Worm (Caenorhabditis elegans) whole organism, mixed stage, embryonic: ENCODE data around the gene ugt-36.

Source experiments
- M03D4.4 ChIP-seq: sonication (generic microtip); optimal IDR thresholded peaks from 2 replicates; lab custom pipeline; 2017; ENCODE audit warnings: mild to moderate bottlenecking, missing genetic modification characterization, missing compliant biosample characterization
- bed-3 ChIP-seq: fragments of 200-800 bp; sonication (Bioruptor generic); optimal IDR thresholded peaks from 3 replicates; lab custom pipeline; 2018; ENCODE audit warnings: mild to moderate bottlenecking, missing genetic modification characterization, moderate library complexity, missing compliant biosample characterization
- blmp-1 ChIP-seq: fragments of 150-350 bp; optimal IDR thresholded peaks from 2 replicates; lab custom pipeline; 2014; ENCODE audit warnings: missing biosample characterization, missing genetic modification characterization
- ceh-43 ChIP-seq: fragments of 200-800 bp; sonication (Bioruptor generic); optimal IDR thresholded peaks from 2 replicates; lab custom pipeline; 2018; ENCODE audit warnings: mild to moderate bottlenecking, missing genetic modification characterization, moderate library complexity, missing compliant biosample characterization
- ceh-83 ChIP-seq: fragments of 200-800 bp; sonication (Bioruptor generic); optimal IDR thresholded peaks from 2 replicates; lab custom pipeline; 2018; ENCODE audit warnings: mild to moderate bottlenecking, missing genetic modification characterization, missing compliant biosample characterization
- ces-1 ChIP-seq: fragments of 150-350 bp; optimal IDR thresholded peaks from 2 replicates; lab custom pipeline; 2014; ENCODE audit warnings: missing biosample characterization, missing genetic modification reagents, missing genetic modification characterization
- drap-1 ChIP-seq: fragments of 200-800 bp; sonication (Bioruptor generic); optimal IDR thresholded peaks from 3 replicates; lab custom pipeline; 2018; ENCODE audit warnings: mild to moderate bottlenecking, missing genetic modification characterization, missing compliant biosample characterization
- elt-1 ChIP-seq: sonication (generic microtip); optimal IDR thresholded peaks from 2 replicates; lab custom pipeline; 2017; ENCODE audit warnings: missing genetic modification characterization, mild to moderate bottlenecking, missing compliant biosample characterization, antibody characterized with exemption, moderate library complexity, borderline replicate concordance; ENCODE audit not compliant: insufficient read depth
- elt-3 ChIP-seq: fragments of 150-350 bp; optimal IDR thresholded peaks from 2 replicates; lab custom pipeline; 2014; ENCODE audit warnings: missing biosample characterization, missing genetic modification characterization
- flh-1 ChIP-seq: fragments of 200-800 bp; sonication (Bioruptor generic); optimal IDR thresholded peaks from 2 replicates; lab custom pipeline; 2018; ENCODE audit warnings: mild to moderate bottlenecking, missing genetic modification characterization, moderate library complexity, missing compliant biosample characterization
- hlh-1 ChIP-seq: fragments of 150-350 bp; optimal IDR thresholded peaks from 2 replicates; lab custom pipeline; 2014; ENCODE audit warnings: missing biosample characterization, missing genetic modification reagents, missing genetic modification characterization
- lin-13 ChIP-seq: fragments of 150-350 bp; optimal IDR thresholded peaks from 2 replicates; lab custom pipeline; 2014; ENCODE audit warnings: missing biosample characterization, missing genetic modification characterization
- mep-1 ChIP-seq: fragments of 150-350 bp; optimal IDR thresholded peaks from 2 replicates; lab custom pipeline; 2017; ENCODE audit warnings: missing biosample characterization, missing genetic modification reagents, missing genetic modification characterization, inconsistent platforms
- mls-2 ChIP-seq: sonication (generic microtip); optimal IDR thresholded peaks from 2 replicates; lab custom pipeline; 2016; ENCODE audit warnings: mild to moderate bottlenecking, missing genetic modification characterization, moderate library complexity, missing compliant biosample characterization
- nhr-12 ChIP-seq: fragments of 150-350 bp; optimal IDR thresholded peaks from 2 replicates; lab custom pipeline; 2014; ENCODE audit warnings: missing biosample characterization, missing genetic modification characterization
- nhr-2 ChIP-seq: fragments of 150-350 bp; optimal IDR thresholded peaks from 2 replicates; lab custom pipeline; 2014; ENCODE audit warnings: missing biosample characterization, missing genetic modification characterization
- nhr-28 ChIP-seq: fragments of 150-350 bp; optimal IDR thresholded peaks from 2 replicates; lab custom pipeline; 2014; ENCODE audit warnings: missing biosample characterization, missing genetic modification characterization
- nhr-76 ChIP-seq: sonication (generic microtip); optimal IDR thresholded peaks from 2 replicates; lab custom pipeline; 2017; ENCODE audit warnings: missing biosample characterization, missing genetic modification characterization
- sem-2 ChIP-seq: fragments of 200-800 bp; sonication (Bioruptor generic); optimal IDR thresholded peaks from 2 replicates; lab custom pipeline; 2018; ENCODE audit warnings: mild to moderate bottlenecking, missing genetic modification characterization, missing compliant biosample characterization
- snpc-4 ChIP-seq: fragments of 150-350 bp; optimal IDR thresholded peaks from 2 replicates; lab custom pipeline; 2014; ENCODE audit warnings: missing biosample characterization, missing genetic modification characterization
- tbx-8 ChIP-seq: fragments of 200-800 bp; sonication (Bioruptor generic); optimal IDR thresholded peaks from 2 replicates; lab custom pipeline; 2018; ENCODE audit warnings: mild to moderate bottlenecking, missing genetic modification characterization, moderate library complexity, missing compliant biosample characterization
- unc-39 ChIP-seq: fragments of 150-350 bp; optimal IDR thresholded peaks from 2 replicates; lab custom pipeline; 2014; ENCODE audit warnings: missing biosample characterization, missing genetic modification characterization
- zip-8 ChIP-seq: fragments of 150-350 bp; optimal IDR thresholded peaks from 2 replicates; lab custom pipeline; 2014; ENCODE audit warnings: missing biosample characterization, missing genetic modification characterization
- ztf-11 ChIP-seq: fragments of 150-350 bp; optimal IDR thresholded peaks from 2 replicates; lab custom pipeline; 2014; ENCODE audit warnings: missing biosample characterization, missing genetic modification characterization

The ugt-36 gene

DNA sequence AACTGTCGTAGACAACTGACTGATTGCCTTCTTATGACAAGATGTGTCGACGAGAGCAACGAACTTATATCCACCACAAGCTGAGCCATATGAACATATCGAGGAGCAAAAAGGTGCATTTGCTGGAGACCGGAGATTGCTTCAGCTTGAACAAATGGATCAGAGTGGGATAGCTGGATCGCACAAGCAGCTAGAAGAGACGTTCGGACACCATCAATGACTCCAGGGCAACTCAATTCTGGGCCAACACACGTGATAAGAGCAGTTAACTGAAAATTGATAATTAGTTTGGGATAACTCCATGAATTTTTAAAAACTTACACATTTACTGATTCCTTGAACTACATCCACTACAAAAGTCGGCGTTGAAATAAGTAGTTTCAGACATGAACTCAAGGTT, 42.2 kb downstream of the ugt-36 start:
- TF ChIP-seq nhr-28 (tag; lab: Kevin White, UChicago) (no peak), elt-1 (tag; lab: Kevin White, UChicago) (no peak), flh-1 (GFP tag; lab: Kevin White, UChicago) (no peak), hlh-1 (no peak), lin-13 (tag; lab: Kevin White, UChicago) (no peak), snpc-4 (tag; lab: Kevin White, UChicago) (no peak), drap-1 (GFP tag; lab: Kevin White, UChicago) (no peak), sem-2 (GFP tag; lab: Kevin White, UChicago) (no peak), ztf-11 (tag; lab: Kevin White, UChicago) (no peak), bed-3 (no peak), nhr-2 (tag; lab: Kevin White, UChicago) (no peak), mep-1 (no peak), elt-3 (tag; lab: Kevin White, UChicago) (no peak), nhr-76 (tag; lab: Kevin White, UChicago) (no peak), unc-39 (tag; lab: Kevin White, UChicago) (no peak), tbx-8 (GFP tag; lab: Kevin White, UChicago) (no peak), mls-2 (no peak)

DNA sequence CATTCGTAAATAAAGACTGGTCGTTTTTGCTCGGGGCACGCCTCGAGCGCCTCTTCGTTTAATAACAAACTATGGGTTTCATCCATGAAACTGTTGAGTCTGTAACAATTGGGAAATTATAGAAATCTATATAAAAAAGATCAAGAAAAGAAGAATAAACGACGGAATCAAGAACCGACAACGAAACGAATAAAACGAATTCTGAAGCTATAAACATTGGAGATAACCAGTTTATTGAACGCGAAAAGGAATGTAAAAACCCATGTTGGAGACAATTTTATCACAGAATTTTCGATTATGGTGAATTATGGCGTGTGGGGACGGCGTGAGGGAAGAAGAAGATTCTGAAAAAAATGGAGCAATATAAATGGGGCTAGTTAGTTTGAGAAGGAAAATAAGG, 48.0 kb downstream of the ugt-36 start, which contains the start of gene soap-1:
soap-1 (minus strand) TSS at position 101 of the 400 bp plus-strand sequence.
- TF ChIP-seq nhr-28 (tag; lab: Kevin White, UChicago) (no peak), elt-3 (tag; lab: Kevin White, UChicago) (no peak), zip-8 (tag; lab: Kevin White, UChicago) (no peak), blmp-1 (tag; lab: Kevin White, UChicago) (no peak), bed-3 (no peak), ces-1 (GFP tag; lab: Kevin White, UChicago) (no peak), nhr-76 (tag; lab: Kevin White, UChicago) (no peak), flh-1 (GFP tag; lab: Kevin White, UChicago) (no peak), ceh-83 (no peak), nhr-12 (tag; lab: Kevin White, UChicago) (no peak), elt-1 (tag; lab: Kevin White, UChicago) (no peak), mep-1 (no peak), M03D4.4 (tag; lab: Kevin White, UChicago) (no peak)
- TF ChIP-seq, all 35 proteins: peak for 0

DNA sequence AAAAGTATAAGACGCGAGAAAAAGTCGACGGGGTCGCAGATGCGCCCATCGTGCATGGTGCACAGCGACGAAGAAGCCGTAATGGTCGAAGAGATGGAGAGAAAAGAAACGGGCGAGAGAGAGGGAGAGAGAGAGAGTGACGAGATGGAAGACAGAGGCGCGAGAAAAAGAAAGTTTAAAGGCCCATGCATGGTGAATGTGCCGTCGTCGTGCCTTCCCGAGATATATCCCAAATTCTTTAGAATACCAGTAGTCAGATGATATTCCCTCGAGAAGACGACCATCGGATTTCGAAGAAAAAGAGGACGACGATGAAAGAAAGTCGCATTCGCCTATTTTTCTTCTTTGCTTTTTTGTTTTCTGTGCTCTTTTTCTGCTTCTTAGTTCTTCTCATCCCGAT, 49.2 kb downstream of the ugt-36 start:
- TF ChIP-seq ceh-43 (GFP tag; lab: Kevin White, UChicago) (no peak), ztf-11 (tag; lab: Kevin White, UChicago) (no peak), elt-3 (tag; lab: Kevin White, UChicago) (no peak)
